Fruit fly (Drosophila melanogaster) S2 (cell line): Measurements from ENCODE around the gene in.

Source experiments
- CG8478 ChIP-seq: fragments of >200 bp; optimal IDR thresholded peaks from 2 replicates; lab custom pipeline; 2018
- CTCF ChIP-seq, 2 experiments: fragments of >200 bp; optimal IDR thresholded peaks; 2 replicates each; lab custom pipeline; 2018

DNA sequence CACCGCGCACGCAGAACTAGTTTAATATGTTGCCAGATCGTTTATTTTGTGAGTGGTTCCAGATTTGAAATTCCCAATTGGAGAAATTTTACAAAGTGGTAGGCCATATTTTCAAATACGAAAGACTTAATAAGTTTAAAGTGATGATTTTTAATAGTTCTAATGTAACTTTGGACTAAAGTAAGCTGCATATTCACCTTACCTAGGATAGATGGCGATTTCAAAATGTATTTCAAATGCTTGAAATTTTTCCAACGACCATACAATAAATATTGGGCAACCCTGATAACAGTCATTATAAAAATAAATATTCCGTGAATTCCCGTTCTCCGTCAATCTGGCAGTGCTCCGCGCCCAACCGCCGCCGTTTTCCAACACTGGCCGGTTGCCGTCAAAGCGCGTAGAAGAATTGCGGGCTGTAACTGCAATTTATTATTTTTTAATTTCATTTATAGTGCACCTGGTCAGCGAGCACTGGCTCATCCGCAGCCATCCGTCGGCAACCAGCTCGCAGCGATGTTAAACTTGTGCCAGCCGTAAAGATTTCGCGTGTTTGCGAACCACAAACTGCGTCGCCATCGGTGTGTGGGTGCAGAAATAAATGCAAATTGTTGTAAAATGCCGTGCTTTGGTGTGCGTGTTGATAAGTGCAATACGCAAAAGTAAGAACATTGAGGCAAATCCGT is 9.0 kb downstream of the in start, which contains the start of the genes Ide and RhoBTB:
- no peak for TF ChIP-seq CG8478 (lab: Kevin White, UChicago)
- no peak for TF ChIP-seq CTCF (optimal IDR thresholded peaks at IDR 0.05; lab: Kevin White, UChicago)
